Worm (Caenorhabditis elegans) whole organism, midembryonic: Measurements from ENCODE around the gene ZK370.6.

ENCODE experiments used
- T22C8.4 ChIP-seq: fragments of 200-800 bp; sonication (Bioruptor generic); IDR thresholded peaks from 2 replicates; pipeline ENCODE4 v1.3.6; 2022; ENCODE audit warnings: missing genetic modification characterization, missing compliant biosample characterization
- cog-1 ChIP-seq: sonication (generic microtip); optimal IDR thresholded peaks from 2 replicates; lab custom pipeline; 2016; ENCODE audit warnings: missing genetic modification characterization, missing compliant biosample characterization
- flt-1 ChIP-seq: fragments of 200-800 bp; sonication (Bioruptor generic); IDR thresholded peaks from 2 replicates; pipeline ENCODE4 v1.3.6; 2022; ENCODE audit warnings: missing genetic modification characterization, missing compliant biosample characterization
- klf-2 ChIP-seq: fragments of 200-800 bp; sonication (Bioruptor generic); conservative IDR thresholded peaks from 2 replicates; pipeline ENCODE4 v1.3.6; 2022; ENCODE audit warnings: missing genetic modification reagents, missing genetic modification characterization, missing compliant biosample characterization
- med-1 ChIP-seq: sonication (generic microtip); optimal IDR thresholded peaks from 2 replicates; lab custom pipeline; 2017; ENCODE audit warnings: missing genetic modification characterization, mild to moderate bottlenecking, missing compliant biosample characterization, antibody characterized with exemption, missing genetic modification reagents; ENCODE audit not compliant: insufficient read depth
- ref-1 ChIP-seq: fragments of 200-800 bp; sonication (Bioruptor generic); conservative IDR thresholded peaks from 2 replicates; pipeline ENCODE4 v1.3.6; 2022; ENCODE audit warnings: missing genetic modification reagents, missing genetic modification characterization, missing compliant biosample characterization
- tab-1 ChIP-seq: fragments of 200-800 bp; sonication (Bioruptor generic); IDR thresholded peaks from 2 replicates; pipeline ENCODE4 v1.3.6; 2022; ENCODE audit warnings: missing genetic modification characterization, missing compliant biosample characterization
- ztf-23 ChIP-seq: fragments of 200-800 bp; sonication (Bioruptor generic); IDR thresholded peaks from 2 replicates; pipeline ENCODE4 v1.3.6; 2022; ENCODE audit warnings: missing genetic modification reagents, missing genetic modification characterization, missing compliant biosample characterization
- ztf-29 ChIP-seq: fragments of 200-800 bp; sonication (Bioruptor generic); IDR thresholded peaks from 2 replicates; pipeline ENCODE4 v1.3.6; 2022; ENCODE audit warnings: missing genetic modification reagents, missing genetic modification characterization, missing compliant biosample characterization

ZK370.6 gene

ce11 chrIII:8731973-8732372 lies 11.7 kb downstream of the ZK370.6 start:
- TF ChIP-seq ref-1 (GFP tag; lab: Robert Waterston, UW): no peak
- TF ChIP-seq tab-1 (GFP tag; lab: Robert Waterston, UW): no peak
- no peak for TF ChIP-seq ztf-29 (GFP tag; lab: Robert Waterston, UW)
- no peak for TF ChIP-seq ztf-23 (GFP tag; lab: Robert Waterston, UW)
- no peak for TF ChIP-seq flt-1 (GFP tag; lab: Robert Waterston, UW)
- no peak for TF ChIP-seq med-1
- no peak for TF ChIP-seq klf-2
- no peak for TF ChIP-seq T22C8.4
- TF ChIP-seq cog-1 (tag; lab: Kevin White, UChicago): no peak

- TF ChIP-seq ztf-29 (GFP tag; lab: Robert Waterston, UW) (no peak), tab-1 (GFP tag; lab: Robert Waterston, UW) (no peak), flt-1 (GFP tag; lab: Robert Waterston, UW) (no peak), ztf-23 (GFP tag; lab: Robert Waterston, UW) (no peak), med-1 (no peak), ref-1 (GFP tag; lab: Robert Waterston, UW) (no peak), T22C8.4 (no peak), klf-2 (no peak), cog-1 (tag; lab: Kevin White, UChicago) (no peak)
Measured at ce11 chrIII:8731310-8731709, 12.3 kb downstream of the ZK370.6 start, which contains the start of gene ZK370.4. Gene ZK370.4, minus strand, starts transcription at chrIII:8731410.

- TF ChIP-seq ztf-29 (GFP tag; lab: Robert Waterston, UW): no peak
- no peak for TF ChIP-seq ref-1 (GFP tag; lab: Robert Waterston, UW)
- no peak for TF ChIP-seq klf-2
- no peak for TF ChIP-seq tab-1 (GFP tag; lab: Robert Waterston, UW)
- no peak for TF ChIP-seq med-1
- TF ChIP-seq ztf-23 (GFP tag; lab: Robert Waterston, UW): no peak
- TF ChIP-seq flt-1 (GFP tag; lab: Robert Waterston, UW): no peak
- TF ChIP-seq cog-1 (tag; lab: Kevin White, UChicago): no peak
- no peak for TF ChIP-seq T22C8.4
Measured at ce11 chrIII:8726019-8726894, 17.4 kb downstream of the ZK370.6 start.

- TF ChIP-seq cog-1 (tag; lab: Kevin White, UChicago): no peak
- TF ChIP-seq ztf-29 (GFP tag; lab: Robert Waterston, UW): no peak
- TF ChIP-seq klf-2: no peak
- no peak for TF ChIP-seq T22C8.4
- no peak for TF ChIP-seq tab-1 (GFP tag; lab: Robert Waterston, UW)
- TF ChIP-seq med-1: no peak
- TF ChIP-seq ztf-23 (GFP tag; lab: Robert Waterston, UW): no peak
- TF ChIP-seq ref-1 (GFP tag; lab: Robert Waterston, UW): no peak
- TF ChIP-seq flt-1 (GFP tag; lab: Robert Waterston, UW): no peak
Measured at ce11 chrIII:8725224-8725623, 18.4 kb downstream of the ZK370.6 start.

- no peak for TF ChIP-seq med-1
- TF ChIP-seq flt-1 (GFP tag; lab: Robert Waterston, UW): no peak
- no peak for TF ChIP-seq klf-2
- no peak for TF ChIP-seq cog-1 (tag; lab: Kevin White, UChicago)
- no peak for TF ChIP-seq ztf-23 (GFP tag; lab: Robert Waterston, UW)
- TF ChIP-seq ref-1 (GFP tag; lab: Robert Waterston, UW): no peak
- TF ChIP-seq tab-1 (GFP tag; lab: Robert Waterston, UW): no peak
- no peak for TF ChIP-seq T22C8.4
Measured at ce11 chrIII:8719769-8720252, 23.8 kb downstream of the ZK370.6 start, which contains the start of gene hipr-1. Gene hipr-1, plus strand, starts transcription at chrIII:8720202.

- no peak for TF ChIP-seq med-1
- no peak for TF ChIP-seq tab-1 (GFP tag; lab: Robert Waterston, UW)
- no peak for TF ChIP-seq ref-1 (GFP tag; lab: Robert Waterston, UW)
- TF ChIP-seq cog-1 (tag; lab: Kevin White, UChicago): no peak
- TF ChIP-seq ztf-23 (GFP tag; lab: Robert Waterston, UW): no peak
- no peak for TF ChIP-seq flt-1 (GFP tag; lab: Robert Waterston, UW)
- no peak for TF ChIP-seq ztf-29 (GFP tag; lab: Robert Waterston, UW)
- TF ChIP-seq klf-2: no peak
- no peak for TF ChIP-seq T22C8.4
Measured at ce11 chrIII:8719105-8719504, 24.5 kb downstream of the ZK370.6 start.

ce11 chrIII:8718592-8718991 lies 25.1 kb downstream of the ZK370.6 start:
- no peak for TF ChIP-seq cog-1 (tag; lab: Kevin White, UChicago)
- no peak for TF ChIP-seq ztf-29 (GFP tag; lab: Robert Waterston, UW)
- no peak for TF ChIP-seq T22C8.4
- TF ChIP-seq ref-1 (GFP tag; lab: Robert Waterston, UW): no peak

- TF ChIP-seq med-1 (no peak), ref-1 (GFP tag; lab: Robert Waterston, UW) (no peak), T22C8.4 (no peak), cog-1 (tag; lab: Kevin White, UChicago) (no peak), tab-1 (GFP tag; lab: Robert Waterston, UW) (no peak), klf-2 (no peak), flt-1 (GFP tag; lab: Robert Waterston, UW) (no peak), ztf-29 (GFP tag; lab: Robert Waterston, UW) (no peak), ztf-23 (GFP tag; lab: Robert Waterston, UW) (no peak)
Measured at ce11 chrIII:8717231-8717694, 26.4 kb downstream of the ZK370.6 start, which contains the start of gene mrpl-11. Gene mrpl-11, plus strand, starts transcription at chrIII:8717644.

- TF ChIP-seq ztf-29 (GFP tag; lab: Robert Waterston, UW): no peak
- TF ChIP-seq ztf-23 (GFP tag; lab: Robert Waterston, UW): no peak
- no peak for TF ChIP-seq tab-1 (GFP tag; lab: Robert Waterston, UW)
- no peak for TF ChIP-seq klf-2
- TF ChIP-seq ref-1 (GFP tag; lab: Robert Waterston, UW): no peak
- TF ChIP-seq flt-1 (GFP tag; lab: Robert Waterston, UW): no peak
- TF ChIP-seq T22C8.4: no peak
- TF ChIP-seq cog-1 (tag; lab: Kevin White, UChicago): no peak
- TF ChIP-seq med-1: no peak
Measured at ce11 chrIII:8716084-8716483, 27.6 kb downstream of the ZK370.6 start, which contains the start of gene B0303.14. Gene B0303.14, minus strand, starts transcription at chrIII:8716184.
